Worm (Caenorhabditis elegans) whole organism, young adult: ENCODE measurements around the gene F10C2.7.

Source experiments
- ama-1 ChIP-seq, 3 experiments: fragments of 150-350 bp in 1 of 3; sonication (generic microtip) in 2 of 3; optimal IDR thresholded peaks; 2 replicates each; lab custom pipeline; 2014 to 2018; ENCODE audit warnings: missing biosample characterization in 2 of 3, missing genetic modification characterization in 2 of 3, missing genetic modification reagents in 2 of 3
- dox-1 ChIP-seq: fragments of 200-800 bp; sonication (Bioruptor generic); IDR thresholded peaks from 2 replicates; pipeline ENCODE4 v1.3.6; 2022; ENCODE audit warnings: missing genetic modification reagents, missing genetic modification characterization, missing compliant biosample characterization
- ets-4 ChIP-seq: fragments of 200-800 bp; sonication (Bioruptor generic); optimal IDR thresholded peaks from 2 replicates; lab custom pipeline; 2018; ENCODE audit warnings: mild to moderate bottlenecking, missing genetic modification characterization, missing compliant biosample characterization
- mcd-1 ChIP-seq: fragments of 200-800 bp; sonication (Bioruptor generic); IDR thresholded peaks from 2 replicates; pipeline ENCODE4 v1.3.6; 2022; ENCODE audit warnings: missing genetic modification reagents, missing genetic modification characterization, missing compliant biosample characterization
- nfya-1 ChIP-seq: sonication (generic microtip); optimal IDR thresholded peaks from 2 replicates; lab custom pipeline; 2017; ENCODE audit warnings: antibody characterized with exemption, missing compliant biosample characterization, missing genetic modification characterization, borderline replicate concordance; ENCODE audit not compliant: insufficient read depth
- nhr-179 ChIP-seq: sonication (generic microtip); optimal IDR thresholded peaks from 2 replicates; lab custom pipeline; 2016; ENCODE audit warnings: mild to moderate bottlenecking, missing genetic modification characterization, missing compliant biosample characterization

- TF ChIP-seq mcd-1 (GFP tag; lab: Robert Waterston, UW) (no peak), nhr-179 (tag; lab: Kevin White, UChicago) (no peak), dox-1 (GFP tag; lab: Robert Waterston, UW) (no peak), nfya-1 (tag; lab: Kevin White, UChicago) (no peak), ets-4 (GFP tag; lab: Kevin White, UChicago) (no peak), ama-1 (optimal IDR thresholded peaks at IDR 0.05; lab: Kevin White, UChicago) (no peak), ama-1 (GFP tag; optimal IDR thresholded peaks at IDR 0.05; lab: Kevin White, UChicago) (no peak)
These were observed 44.4 kb downstream of the F10C2.7 start, which contains the start of gene nhr-209 for ce11 chrV:12098123-12098522.
